Fruit fly (Drosophila melanogaster) whole organism: Measurements from ENCODE around the gene pxb.

Experiments
- CG8478 ChIP-seq: fragments of >200 bp; optimal IDR thresholded peaks from 2 replicates; lab custom pipeline; 2018; ENCODE audit warnings: inconsistent platforms
- Dll ChIP-seq: fragments of >200 bp; optimal IDR thresholded peaks from 2 replicates; lab custom pipeline; 2017
- EcR ChIP-seq, 2 experiments: fragments of >200 bp; optimal IDR thresholded peaks; 2 replicates each; lab custom pipeline; 2017; ENCODE audit warnings: missing biosample characterization in 2 of 2, missing genetic modification characterization in 2 of 2, missing genetic modification reagents in 2 of 2
- pan ChIP-seq: fragments of >200 bp; optimal IDR thresholded peaks from 2 replicates; lab custom pipeline; 2017
- psq ChIP-seq: fragments of >200 bp; optimal IDR thresholded peaks from 2 replicates; lab custom pipeline; 2017
- usp ChIP-seq: fragments of >200 bp; optimal IDR thresholded peaks from 2 replicates; lab custom pipeline; 2017; ENCODE audit warnings: missing biosample characterization, missing genetic modification characterization, mixed read lengths

The pxb gene

DNA sequence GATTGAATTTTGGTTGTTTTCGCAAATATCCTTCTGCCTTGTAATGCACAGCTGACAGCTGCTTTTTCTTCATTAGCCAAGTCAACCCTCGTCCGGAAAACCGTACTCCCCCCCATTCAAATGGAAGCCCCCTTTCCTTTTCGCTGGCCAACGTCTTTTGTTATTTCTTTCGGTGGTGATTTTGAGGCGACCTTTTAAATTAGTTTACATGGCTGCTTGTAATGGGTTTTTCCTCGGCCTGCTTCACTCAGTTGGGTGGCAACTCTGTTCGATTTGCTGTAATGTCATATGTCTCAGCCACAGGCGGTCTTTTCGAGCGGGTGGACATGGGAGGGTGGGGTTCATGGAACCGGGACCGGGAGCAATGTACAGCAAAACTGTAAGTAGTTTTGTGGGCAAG is 5.5 kb upstream of the pxb start:
- TF ChIP-seq Dll (lab: Kevin White, UChicago) (no peak), psq (lab: Kevin White, UChicago) (no peak), EcR (GFP tag; optimal IDR thresholded peaks at IDR 0.05; lab: Kevin White, UChicago) (no peak), usp (GFP tag; lab: Kevin White, UChicago) (no peak), pan (no peak), CG8478 (lab: Kevin White, UChicago) (no peak)

DNA sequence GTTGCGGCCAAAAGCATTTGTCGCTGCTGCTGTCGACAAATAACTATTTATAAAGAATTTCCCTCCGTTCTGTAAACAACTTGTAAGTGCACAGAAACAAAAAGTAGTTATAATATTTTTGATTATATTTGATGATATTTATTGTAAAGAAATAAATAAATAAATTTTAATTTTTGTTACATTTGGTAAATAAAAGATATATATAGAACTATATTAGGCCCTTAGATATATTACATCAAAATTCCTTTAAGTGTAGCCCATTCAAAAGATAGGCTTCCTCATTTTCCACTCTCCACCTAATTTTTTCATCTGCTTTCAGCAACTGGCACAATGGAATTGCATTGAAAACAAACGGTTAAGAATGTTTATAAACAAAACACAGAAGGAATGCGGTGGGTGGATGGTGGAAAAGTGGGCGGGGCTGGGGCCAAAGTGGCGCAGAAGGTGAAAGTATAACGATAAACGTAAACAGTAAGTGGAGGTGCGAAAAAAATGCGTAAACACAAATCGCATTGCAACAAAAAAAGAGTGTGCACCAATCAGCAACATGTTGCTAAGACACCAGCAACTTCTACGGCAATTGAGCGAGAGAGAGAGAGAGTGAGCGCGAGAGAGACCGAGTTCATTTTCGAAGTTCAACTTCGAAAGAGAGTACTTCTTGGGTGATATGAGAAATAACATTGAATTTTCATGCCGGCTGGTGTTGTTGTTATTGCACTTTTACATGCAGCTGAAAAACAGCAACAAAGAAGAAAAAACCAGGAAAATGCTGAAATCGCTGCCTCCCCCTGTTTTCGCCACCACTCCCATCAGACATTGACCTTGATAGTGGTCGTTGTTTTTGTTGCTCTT is 1.4 kb upstream of the pxb start:
- TF ChIP-seq Dll (lab: Kevin White, UChicago) (no peak), CG8478 (lab: Kevin White, UChicago) (no peak), usp (GFP tag; lab: Kevin White, UChicago) (no peak), pan (no peak), psq (lab: Kevin White, UChicago) (no peak), EcR (GFP tag; optimal IDR thresholded peaks at IDR 0.05; lab: Kevin White, UChicago) (peak in 1 of 2 experiments; percentile 73)

DNA sequence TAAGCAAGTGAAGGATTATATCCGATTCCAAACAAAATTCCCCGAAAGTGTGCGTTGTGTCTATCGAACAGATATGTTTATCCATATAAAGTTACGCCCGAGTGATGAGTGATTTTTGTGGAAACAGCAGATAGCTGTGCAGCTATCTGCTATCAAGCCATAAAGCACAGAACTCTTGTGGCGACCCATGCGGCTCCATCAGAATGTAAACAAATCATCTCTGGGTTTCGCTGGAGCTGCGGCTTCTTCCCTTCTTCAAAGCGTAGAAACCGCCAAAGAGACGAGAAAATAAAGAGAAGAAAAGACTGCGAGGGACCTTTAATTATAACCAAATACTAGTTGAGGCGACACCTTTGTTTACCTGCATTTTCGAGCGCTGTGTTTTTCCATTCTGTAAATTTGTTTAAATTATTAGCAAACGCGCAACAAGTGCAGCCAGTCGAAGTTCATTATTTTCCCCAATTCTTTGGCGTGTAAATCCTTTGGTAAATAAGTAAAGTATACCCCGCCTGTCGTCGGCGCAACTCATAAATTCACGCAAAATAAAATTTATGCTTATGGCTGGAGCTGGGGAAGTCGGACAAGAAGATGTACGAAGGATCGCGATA is 1.0 kb downstream of the pxb start:
- TF ChIP-seq EcR (GFP tag; optimal IDR thresholded peaks at IDR 0.05; lab: Kevin White, UChicago) = no peak
- TF ChIP-seq usp (GFP tag; lab: Kevin White, UChicago) = no peak
- no peak for TF ChIP-seq Dll (lab: Kevin White, UChicago)
- no peak for TF ChIP-seq CG8478 (lab: Kevin White, UChicago)
- no peak for TF ChIP-seq psq (lab: Kevin White, UChicago)
- no peak for TF ChIP-seq pan

DNA sequence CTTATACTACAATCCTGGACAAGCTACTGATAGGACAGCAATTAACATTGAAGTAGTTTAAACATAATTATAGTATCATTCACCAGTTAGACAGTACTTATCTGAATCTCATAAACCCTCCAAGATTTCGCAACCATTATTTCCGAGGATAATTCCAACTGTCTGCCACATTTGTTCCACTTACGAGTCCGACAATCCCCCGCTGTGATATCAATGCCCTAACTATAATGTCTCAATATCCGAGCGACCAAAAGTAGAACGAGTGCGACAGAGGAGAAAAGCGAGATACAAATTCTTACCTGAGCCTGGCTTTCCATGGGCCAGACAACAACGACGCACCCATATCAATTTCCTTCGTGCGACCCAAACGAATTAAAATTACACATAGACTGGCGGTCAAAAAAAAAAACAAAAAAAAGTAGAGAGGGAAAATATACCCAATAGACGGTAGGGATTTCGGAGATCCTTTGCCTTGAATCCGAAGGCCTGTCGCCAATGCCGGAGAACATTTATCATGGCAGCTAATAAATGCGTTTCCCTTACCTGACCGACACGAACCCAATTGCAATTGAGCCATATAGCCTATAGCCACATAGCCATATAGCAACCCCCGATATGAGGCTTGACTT is 3.0 kb downstream of the pxb start:
- TF ChIP-seq EcR (GFP tag; optimal IDR thresholded peaks at IDR 0.05; lab: Kevin White, UChicago) = no peak
- TF ChIP-seq pan = no peak
- TF ChIP-seq Dll (lab: Kevin White, UChicago) = no peak
- no peak for TF ChIP-seq CG8478 (lab: Kevin White, UChicago)
- TF ChIP-seq usp (GFP tag; lab: Kevin White, UChicago) = no peak
- TF ChIP-seq psq (lab: Kevin White, UChicago) = no peak

DNA sequence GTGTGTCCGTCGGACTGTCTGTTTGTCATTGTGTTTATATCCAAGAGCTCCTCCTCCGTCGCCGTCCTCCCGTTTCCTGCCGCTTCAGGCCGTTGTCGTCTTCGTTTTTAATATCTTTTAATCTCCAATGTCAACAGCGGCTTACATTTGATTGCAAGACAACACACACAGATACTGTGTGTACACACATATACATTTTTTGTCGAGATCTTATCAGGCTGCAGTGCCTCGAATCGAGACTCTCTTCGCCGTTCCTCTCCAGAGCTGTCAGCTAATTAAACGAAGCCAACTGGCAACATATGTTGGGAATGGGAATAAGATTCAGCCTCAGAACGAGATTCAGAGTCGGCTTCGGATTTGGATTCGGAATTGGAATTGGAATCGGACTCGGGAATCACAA is 4.6 kb downstream of the pxb start:
- TF ChIP-seq CG8478 (lab: Kevin White, UChicago) (no peak), Dll (lab: Kevin White, UChicago) (no peak), EcR (GFP tag; optimal IDR thresholded peaks at IDR 0.05; lab: Kevin White, UChicago) (no peak), psq (lab: Kevin White, UChicago) (no peak), pan (no peak), usp (GFP tag; lab: Kevin White, UChicago) (no peak)

DNA sequence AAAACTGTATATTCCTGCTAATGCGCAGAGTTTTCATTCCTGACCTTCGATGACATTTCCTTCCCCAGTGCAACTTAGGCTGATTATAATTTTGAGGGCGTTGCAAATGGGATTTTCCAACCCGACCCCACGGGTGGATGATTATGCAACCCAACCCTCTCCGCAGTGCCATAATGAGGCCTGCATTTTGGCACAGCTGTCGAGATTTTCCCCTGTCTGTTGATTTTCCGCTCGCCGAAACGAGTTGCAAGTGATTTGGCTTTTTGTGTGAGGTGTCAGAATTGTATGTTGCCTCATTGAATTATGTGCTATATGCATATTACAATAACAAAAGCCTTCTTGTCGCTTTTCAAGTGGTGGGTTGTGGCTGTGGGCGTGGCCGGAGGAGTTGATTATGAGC is 6.3 kb downstream of the pxb start:
- TF ChIP-seq psq (lab: Kevin White, UChicago) (no peak), usp (GFP tag; lab: Kevin White, UChicago) (no peak), EcR (GFP tag; optimal IDR thresholded peaks at IDR 0.05; lab: Kevin White, UChicago) (no peak), Dll (lab: Kevin White, UChicago) (no peak), CG8478 (lab: Kevin White, UChicago) (no peak), pan (no peak)

DNA sequence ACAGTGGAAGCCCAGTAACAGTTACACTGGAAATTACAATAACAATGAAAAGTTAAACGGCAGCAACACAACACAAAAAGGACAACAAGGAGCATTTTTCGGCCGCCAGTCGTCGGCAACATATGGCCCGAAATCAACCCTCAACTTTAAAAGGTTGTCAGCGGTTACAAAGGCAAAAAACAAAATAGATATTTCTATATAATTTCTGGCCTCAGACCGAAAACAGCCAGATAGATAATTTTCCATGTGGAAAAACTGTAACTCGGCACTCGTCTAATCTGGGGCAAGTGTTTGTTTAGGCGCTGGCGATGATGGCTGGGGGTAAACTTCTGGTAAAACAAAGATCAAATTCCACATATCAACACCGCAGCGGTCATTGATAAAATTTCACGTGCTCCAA is 7.3 kb downstream of the pxb start:
- TF ChIP-seq Dll (lab: Kevin White, UChicago) = no peak
- TF ChIP-seq psq (lab: Kevin White, UChicago) = no peak
- no peak for TF ChIP-seq EcR (GFP tag; optimal IDR thresholded peaks at IDR 0.05; lab: Kevin White, UChicago)
- TF ChIP-seq pan = no peak
- TF ChIP-seq CG8478 (lab: Kevin White, UChicago) = no peak
- no peak for TF ChIP-seq usp (GFP tag; lab: Kevin White, UChicago)

DNA sequence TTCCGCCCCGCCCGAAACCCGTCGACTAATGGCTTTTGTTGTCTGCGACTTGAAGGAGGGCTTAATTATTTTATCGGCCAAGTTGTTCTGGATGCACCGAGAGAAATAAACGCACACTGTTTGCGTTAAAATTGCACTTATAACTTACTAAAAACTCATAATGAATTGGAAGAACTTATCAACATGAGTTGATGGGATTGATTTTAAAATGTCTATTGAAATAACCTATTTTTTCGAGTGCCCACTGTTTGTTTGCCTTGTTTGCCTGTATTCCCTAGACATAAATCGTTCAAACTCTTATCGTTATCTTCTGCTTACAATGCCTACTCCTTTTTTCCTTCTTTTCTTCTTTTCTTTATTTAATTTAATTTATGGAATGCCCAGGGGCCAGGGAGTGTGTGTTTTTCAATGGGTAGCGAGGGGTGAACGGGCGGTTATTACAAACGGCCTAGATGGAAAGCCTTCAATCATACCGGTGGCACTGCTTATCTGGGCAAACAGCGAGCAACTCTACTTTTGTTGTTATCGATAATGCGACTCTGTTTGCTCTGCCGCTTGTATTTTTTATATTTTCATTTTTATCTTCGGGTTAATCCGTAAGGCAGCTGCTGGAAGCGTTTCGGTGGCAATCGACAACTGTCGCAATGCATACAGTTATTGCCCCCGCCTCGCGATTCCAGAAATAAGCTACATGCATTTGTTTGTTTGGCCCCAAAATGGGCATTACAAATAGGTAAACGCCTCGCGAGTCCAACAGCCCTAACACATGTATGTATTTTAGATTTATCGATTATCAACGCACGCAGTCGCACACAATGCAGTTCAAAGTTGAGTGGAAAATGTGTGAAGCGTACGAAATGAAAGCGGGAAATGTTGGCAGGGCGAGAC is 10.4 kb downstream of the pxb start:
- TF ChIP-seq CG8478 (lab: Kevin White, UChicago) = no peak
- TF ChIP-seq EcR (GFP tag; optimal IDR thresholded peaks at IDR 0.05; lab: Kevin White, UChicago) = no peak
- TF ChIP-seq Dll (lab: Kevin White, UChicago) = no peak
- no peak for TF ChIP-seq psq (lab: Kevin White, UChicago)

DNA sequence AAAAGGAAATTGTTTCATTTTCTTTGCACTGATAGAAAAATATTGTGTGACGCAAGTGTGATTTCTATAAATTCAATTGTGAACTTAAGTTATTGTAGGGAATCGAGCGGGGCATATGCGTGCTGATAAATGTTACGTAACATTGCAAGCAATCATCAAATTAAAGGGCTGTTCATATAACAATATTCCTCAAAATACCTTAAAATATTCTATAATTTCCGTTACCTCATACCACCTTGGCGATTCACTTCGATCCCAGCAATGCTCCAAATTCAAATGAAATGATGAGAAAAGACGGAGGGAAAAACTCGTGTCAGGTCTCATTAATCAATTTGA is 11.1 kb downstream of the pxb start:
- TF ChIP-seq usp (GFP tag; lab: Kevin White, UChicago) = no peak

DNA sequence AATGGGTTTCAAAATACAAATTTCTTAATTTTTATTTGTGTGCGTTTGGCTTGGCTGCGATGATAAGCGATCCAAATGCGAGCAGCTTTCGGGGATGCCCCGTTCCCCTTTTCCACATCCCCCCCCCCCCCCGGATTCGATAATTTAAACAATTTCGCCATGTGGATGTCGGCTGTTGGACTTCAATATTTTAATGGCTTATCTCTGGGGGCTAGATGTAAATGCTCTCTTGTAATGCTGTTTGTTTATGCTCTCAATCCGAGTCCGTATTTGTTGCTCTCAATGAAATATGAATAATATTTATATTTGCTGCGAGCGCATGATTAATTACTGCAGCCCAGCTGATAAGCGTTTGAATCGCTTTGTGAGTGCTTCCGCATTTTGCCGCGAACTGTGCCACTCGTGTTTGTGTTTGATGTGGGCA is 11.6 kb downstream of the pxb start:
- TF ChIP-seq usp (GFP tag; lab: Kevin White, UChicago) = no peak
- no peak for TF ChIP-seq CG8478 (lab: Kevin White, UChicago)
- no peak for TF ChIP-seq EcR (GFP tag; optimal IDR thresholded peaks at IDR 0.05; lab: Kevin White, UChicago)
- TF ChIP-seq psq (lab: Kevin White, UChicago) = no peak
- no peak for TF ChIP-seq Dll (lab: Kevin White, UChicago)
- TF ChIP-seq pan = no peak
